Worm (Caenorhabditis elegans): ENCODE data around the gene inx-9.

ce11 chrIV:11649031-11649430, 27.1 kb upstream of the inx-9 start, which contains the start of gene ZK809.8:
- TF ChIP-seq ztf-29 (GFP tag; IDR thresholded peaks at IDR 0.05): no peak
- no peak for TF ChIP-seq T22C8.4 (GFP tag; IDR thresholded peaks at IDR 0.05)
- TF ChIP-seq cog-1 (tag; optimal IDR thresholded peaks at IDR 0.05): no peak
- no peak for TF ChIP-seq ztf-23 (GFP tag; IDR thresholded peaks at IDR 0.05)
